Fruit fly (Drosophila melanogaster) whole organism, embryonic: ENCODE data around the gene CG33702.

ENCODE experiments used
- Abd-B ChIP-seq: fragments of 200-800 bp; sonication (Bioruptor generic); optimal IDR thresholded peaks from 2 replicates; lab custom pipeline; 2018; ENCODE audit warnings: missing biosample characterization, mild to moderate bottlenecking, missing genetic modification characterization, moderate library complexity
- CG1024 ChIP-seq: fragments of 200-800 bp; sonication (Bioruptor generic); IDR thresholded peaks from 2 replicates; pipeline ENCODE4 v1.3.6; 2022; ENCODE audit warnings: missing biosample characterization, missing genetic modification characterization
- CG10431 ChIP-seq: fragments of 200-800 bp; sonication (Bioruptor generic); optimal IDR thresholded peaks from 3 replicates; lab custom pipeline; 2018; ENCODE audit warnings: missing biosample characterization, mild to moderate bottlenecking, missing genetic modification characterization
- CG10979 ChIP-seq: fragments of 200-800 bp; sonication (Bioruptor generic); optimal IDR thresholded peaks from 2 replicates; lab custom pipeline; 2018; ENCODE audit warnings: missing biosample characterization, mild to moderate bottlenecking, missing genetic modification characterization, moderate library complexity
- CG11560 ChIP-seq: fragments of 200-800 bp; sonication (Bioruptor generic); IDR thresholded peaks from 3 replicates; pipeline ENCODE4 v1.3.6; 2022; ENCODE audit warnings: missing biosample characterization, missing genetic modification characterization
- CG15073 ChIP-seq: fragments of 200-800 bp; sonication (Bioruptor generic); optimal IDR thresholded peaks from 2 replicates; lab custom pipeline; 2016; ENCODE audit warnings: missing biosample characterization, missing genetic modification characterization
- CG1647 ChIP-seq: fragments of 200-800 bp; sonication (Bioruptor generic); optimal IDR thresholded peaks from 3 replicates; lab custom pipeline; 2016; ENCODE audit warnings: missing biosample characterization, missing genetic modification characterization
- CG16863 ChIP-seq: fragments of 200-800 bp; sonication (Bioruptor generic); optimal IDR thresholded peaks from 3 replicates; lab custom pipeline; 2016; ENCODE audit warnings: missing biosample characterization, missing genetic modification characterization
- CG17186 ChIP-seq: fragments of 200-800 bp; sonication (Bioruptor generic); optimal IDR thresholded peaks from 3 replicates; lab custom pipeline; 2017; ENCODE audit warnings: missing biosample characterization, missing genetic modification reagents, missing genetic modification characterization
- CG18619 ChIP-seq: fragments of 200-800 bp; sonication (Bioruptor generic); optimal IDR thresholded peaks from 3 replicates; lab custom pipeline; 2017; ENCODE audit warnings: missing biosample characterization, mild to moderate bottlenecking, missing genetic modification characterization
- CG31388 ChIP-seq: fragments of 200-800 bp; sonication (Bioruptor generic); optimal IDR thresholded peaks from 2 replicates; lab custom pipeline; 2016; ENCODE audit warnings: missing biosample characterization, missing genetic modification characterization
- CG3726 ChIP-seq: fragments of 200-800 bp; sonication (Bioruptor generic); IDR thresholded peaks from 3 replicates; pipeline ENCODE4, ENCODE4 v1.3.6; 2022; ENCODE audit warnings: missing biosample characterization, missing genetic modification characterization
- CG4617 ChIP-seq: fragments of 200-800 bp; sonication (Bioruptor generic); optimal IDR thresholded peaks from 3 replicates; lab custom pipeline; 2016; ENCODE audit warnings: missing biosample characterization, missing genetic modification characterization, borderline replicate concordance
- CG6254 ChIP-seq: fragments of 200-800 bp; sonication (Bioruptor generic); optimal IDR thresholded peaks from 3 replicates; lab custom pipeline; 2017; ENCODE audit warnings: mild to moderate bottlenecking, missing biosample characterization, missing genetic modification reagents, missing genetic modification characterization
- CG9817 ChIP-seq: fragments of 200-800 bp; sonication (Bioruptor generic); optimal IDR thresholded peaks from 2 replicates; lab custom pipeline; 2018; ENCODE audit warnings: missing biosample characterization, mild to moderate bottlenecking, missing genetic modification characterization, moderate library complexity
- CG9876 ChIP-seq: fragments of 200-800 bp; sonication (Bioruptor generic); optimal IDR thresholded peaks from 2 replicates; lab custom pipeline; 2016; ENCODE audit warnings: missing biosample characterization, missing genetic modification characterization
- CHES-1-like ChIP-seq: fragments of 200-800 bp; sonication (Bioruptor generic); optimal IDR thresholded peaks from 2 replicates; lab custom pipeline; 2016; ENCODE audit warnings: missing biosample characterization, missing genetic modification characterization
- Dbx ChIP-seq: fragments of 200-800 bp; sonication (Bioruptor generic); IDR thresholded peaks from 3 replicates; pipeline ENCODE4 v1.3.6; 2022; ENCODE audit warnings: missing biosample characterization, missing genetic modification characterization
- HLH54F ChIP-seq: fragments of 200-800 bp; sonication (Bioruptor generic); optimal IDR thresholded peaks from 3 replicates; lab custom pipeline; 2016; ENCODE audit warnings: missing biosample characterization, missing genetic modification characterization
- HmgD ChIP-seq: fragments of 200-800 bp; sonication (Bioruptor generic); optimal IDR thresholded peaks from 3 replicates; lab custom pipeline; 2016; ENCODE audit warnings: missing biosample characterization, missing genetic modification characterization
- Optix ChIP-seq: fragments of 200-800 bp; sonication (Bioruptor generic); IDR thresholded peaks from 3 replicates; pipeline ENCODE4 v1.3.6; 2022; ENCODE audit warnings: missing biosample characterization, missing genetic modification characterization
- PHDP ChIP-seq: fragments of 200-800 bp; sonication (Bioruptor generic); optimal IDR thresholded peaks from 3 replicates; lab custom pipeline; 2018; ENCODE audit warnings: missing biosample characterization, mild to moderate bottlenecking, missing genetic modification characterization, moderate library complexity
- Ptx1 ChIP-seq: fragments of 200-800 bp; sonication (Bioruptor generic); IDR thresholded peaks from 2 replicates; pipeline ENCODE4 v1.3.6; 2022; ENCODE audit warnings: missing biosample characterization, missing genetic modification characterization
- Ravus ChIP-seq: fragments of 200-800 bp; sonication (Bioruptor generic); IDR thresholded peaks from 2 replicates; pipeline ENCODE4 v1.3.6; 2022; ENCODE audit warnings: missing biosample characterization, missing genetic modification characterization
- Rfx ChIP-seq: fragments of 200-800 bp; sonication (Bioruptor generic); IDR thresholded peaks from 2 replicates; pipeline ENCODE4 v1.3.6; 2022; ENCODE audit warnings: missing biosample characterization, missing genetic modification characterization
- Rx ChIP-seq: fragments of 200-800 bp; sonication (Bioruptor generic); IDR thresholded peaks from 2 replicates; pipeline ENCODE4 v1.3.6; 2022; ENCODE audit warnings: missing biosample characterization, missing genetic modification characterization
- Side ChIP-seq: fragments of 200-800 bp; sonication (Bioruptor generic); optimal IDR thresholded peaks from 2 replicates; lab custom pipeline; 2016; ENCODE audit warnings: missing biosample characterization, missing genetic modification characterization
- Trl ChIP-seq, 3 experiments: fragments of >200 bp in 2 of 3; fragments of 200-800 bp in 1 of 3; sonication (Bioruptor generic) in 1 of 3; optimal IDR thresholded peaks; 2 replicates in 1 of 3; 3 replicates in 2 of 3; lab custom pipeline; 2016 to 2017; ENCODE audit warnings: missing biosample characterization in 1 of 3, missing genetic modification characterization in 1 of 3
- ab ChIP-seq: fragments of 200-800 bp; sonication (Bioruptor generic); optimal IDR thresholded peaks from 2 replicates; lab custom pipeline; 2016; ENCODE audit warnings: missing biosample characterization, missing genetic modification characterization
- btn ChIP-seq: fragments of 200-800 bp; sonication (Bioruptor generic); optimal IDR thresholded peaks from 2 replicates; lab custom pipeline; 2016; ENCODE audit warnings: missing biosample characterization, missing genetic modification characterization
- ci ChIP-seq: fragments of 200-800 bp; sonication (Bioruptor generic); IDR thresholded peaks from 3 replicates; pipeline ENCODE4 v1.3.6; 2022; ENCODE audit warnings: missing biosample characterization, missing genetic modification characterization
- gem ChIP-seq: fragments of 200-800 bp; sonication (Bioruptor generic); optimal IDR thresholded peaks from 2 replicates; lab custom pipeline; 2019; ENCODE audit warnings: missing biosample characterization, mild to moderate bottlenecking, missing genetic modification characterization, moderate library complexity
- gro ChIP-seq: fragments of 200-800 bp; sonication (Bioruptor generic); optimal IDR thresholded peaks from 2 replicates; lab custom pipeline; 2016; ENCODE audit warnings: missing biosample characterization, missing genetic modification characterization
- ham ChIP-seq: fragments of 200-800 bp; sonication (Bioruptor generic); IDR thresholded peaks from 2 replicates; pipeline ENCODE4 v1.3.6; 2022; ENCODE audit warnings: missing biosample characterization, missing genetic modification characterization
- hb ChIP-seq: fragments of 200-800 bp; sonication (Bioruptor generic); IDR thresholded peaks from 3 replicates; pipeline ENCODE4 v1.3.6; 2022; ENCODE audit warnings: missing biosample characterization, missing genetic modification characterization; ENCODE audit not compliant: partially characterized antibody
- ken ChIP-seq: fragments of 200-800 bp; sonication (Bioruptor generic); IDR thresholded peaks from 3 replicates; pipeline ENCODE4 v1.3.6; 2022; ENCODE audit warnings: missing biosample characterization, missing genetic modification characterization
- nmo ChIP-seq: fragments of 200-800 bp; sonication (Bioruptor generic); optimal IDR thresholded peaks from 2 replicates; lab custom pipeline; 2018; ENCODE audit warnings: missing biosample characterization, mild to moderate bottlenecking, missing genetic modification characterization, moderate library complexity
- peb ChIP-seq: fragments of 200-800 bp; sonication (Bioruptor generic); IDR thresholded peaks from 2 replicates; pipeline ENCODE4 v1.3.6; 2022; ENCODE audit warnings: missing biosample characterization, missing genetic modification characterization
- pho ChIP-seq: fragments of 200-800 bp; sonication (Bioruptor generic); optimal IDR thresholded peaks from 2 replicates; lab custom pipeline; 2016; ENCODE audit warnings: missing biosample characterization, missing genetic modification characterization
- phol ChIP-seq: fragments of 200-800 bp; sonication (Bioruptor generic); optimal IDR thresholded peaks from 3 replicates; lab custom pipeline; 2018; ENCODE audit warnings: missing biosample characterization, mild to moderate bottlenecking, missing genetic modification characterization, moderate library complexity
- salm ChIP-seq: fragments of 200-800 bp; sonication (Bioruptor generic); optimal IDR thresholded peaks from 2 replicates; lab custom pipeline; 2018; ENCODE audit warnings: missing biosample characterization, mild to moderate bottlenecking, missing genetic modification characterization
- sc ChIP-seq, 3 experiments: fragments of >200 bp in 2 of 3; fragments of 200-800 bp in 1 of 3; sonication (Bioruptor generic) in 1 of 3; optimal IDR thresholded peaks; 2 replicates in 2 of 3; 3 replicates in 1 of 3; lab custom pipeline; 2017; ENCODE audit warnings: mild to moderate bottlenecking in 1 of 3, missing biosample characterization in 1 of 3, missing genetic modification characterization in 1 of 3, missing genetic modification reagents in 1 of 3
- sim ChIP-seq: fragments of 200-800 bp; sonication (Bioruptor generic); IDR thresholded peaks from 2 replicates; pipeline ENCODE4 v1.3.6; 2022; ENCODE audit warnings: missing biosample characterization, missing genetic modification characterization
- sna ChIP-seq: fragments of 200-800 bp; sonication (Bioruptor generic); IDR thresholded peaks from 2 replicates; pipeline ENCODE4 v1.3.6; 2022; ENCODE audit warnings: missing biosample characterization, missing genetic modification characterization; ENCODE audit not compliant: partially characterized antibody
- tll ChIP-seq, 2 experiments: fragments of 200-800 bp in 1 of 2; fragments of >200 bp in 1 of 2; sonication (Bioruptor generic) in 1 of 2; optimal IDR thresholded peaks; 2 replicates each; lab custom pipeline; 2017 to 2019; ENCODE audit warnings: missing biosample characterization in 2 of 2, missing genetic modification characterization in 2 of 2, mild to moderate bottlenecking in 1 of 2, moderate library complexity in 1 of 2
- unc-4 ChIP-seq: fragments of 200-800 bp; sonication (Bioruptor generic); IDR thresholded peaks from 2 replicates; pipeline ENCODE4 v1.3.6; 2022; ENCODE audit warnings: missing biosample characterization, missing genetic modification characterization; ENCODE audit not compliant: partially characterized antibody

Gene CG33702

dm6 chr3L:9511287-9512256 lies 1.6 kb downstream of the CG33702 start, which contains the start of gene RpS9 (continued):
- TF ChIP-seq CG3726 (GFP tag; lab: Robert Waterston, UW) (no peak), sim (GFP tag; lab: Robert Waterston, UW) (peak; percentile 4; the same call in 1 of the 2 replicates), nmo (GFP tag; lab: Kevin White, UChicago) (peak; percentile 37), CG16863 (no peak), ken (GFP tag; lab: Robert Waterston, UW) (no peak), hb (GFP tag; lab: Robert Waterston, UW) (no peak), Rx (no peak), Trl (optimal IDR thresholded peaks at IDR 0.05; lab: Kevin White, UChicago) (no peak), Trl (GFP tag; optimal IDR thresholded peaks at IDR 0.05; lab: Kevin White, UChicago) (no peak), CG31388 (GFP tag; lab: Kevin White, UChicago) (no peak), PHDP (tag; lab: Kevin White, UChicago) (peak; percentile 56), ham (GFP tag; lab: Robert Waterston, UW) (no peak), unc-4 (no peak), ci (GFP tag; lab: Robert Waterston, UW) (peak; percentile 49; the same call in 1 of the 3 replicates), gro (GFP tag; lab: Kevin White, UChicago) (no peak), CG6254 (GFP tag; lab: Kevin White, UChicago) (no peak), HmgD (no peak), CG9876 (GFP tag; lab: Kevin White, UChicago) (no peak), CG1024 (no peak), sna (GFP tag; lab: Robert Waterston, UW) (no peak), CG1647 (GFP tag; lab: Kevin White, UChicago) (no peak), HLH54F (GFP tag; lab: Kevin White, UChicago) (no peak), tll (GFP tag; optimal IDR thresholded peaks at IDR 0.05; lab: Kevin White, UChicago) (no peak), sc (optimal IDR thresholded peaks at IDR 0.05; lab: Kevin White, UChicago) (no peak), sc (GFP tag; optimal IDR thresholded peaks at IDR 0.05; lab: Kevin White, UChicago) (no peak), Ravus (GFP tag; lab: Robert Waterston, UW) (no peak), Rfx (peak; percentile 31; the same call in 1 of the 2 replicates), CG10979 (tag; lab: Kevin White, UChicago) (peak; percentile 21)

- TF ChIP-seq CG18619 (no peak), Side (GFP tag; lab: Kevin White, UChicago) (no peak), Dbx (0 out of 3 replicates have a peak, but pooled peaks have one; percentile 7), CG11560 (tag; lab: Robert Waterston, UW) (no peak), unc-4 (peak; percentile 52; the same call in 1 of the 2 replicates), ab (GFP tag; lab: Kevin White, UChicago) (no peak), phol (no peak), gem (tag; lab: Kevin White, UChicago) (no peak), Ptx1 (no peak), peb (GFP tag; lab: Robert Waterston, UW) (no peak), salm (tag; lab: Kevin White, UChicago) (no peak), CHES-1-like (GFP tag; lab: Kevin White, UChicago) (peak; percentile 33), Abd-B (GFP tag; lab: Kevin White, UChicago) (no peak), CG17186 (GFP tag; lab: Kevin White, UChicago) (no peak), CG10431 (GFP tag; lab: Kevin White, UChicago) (peak; percentile 50), CG9817 (tag; lab: Kevin White, UChicago) (no peak), CG4617 (GFP tag; lab: Kevin White, UChicago) (no peak), pho (GFP tag; lab: Kevin White, UChicago) (peak; percentile 18), CG15073 (GFP tag; lab: Kevin White, UChicago) (no peak), Optix (0 out of 3 replicates have a peak, but pooled peaks have one; percentile 11), btn (GFP tag; lab: Kevin White, UChicago) (no peak)
These were observed 4.0 kb downstream of the CG33702 start, which contains the start of gene CG3408 for dm6 chr3L:9509037-9509830. CG3408 (minus strand) TSS chr3L:9509583.
